Fruit fly (Drosophila melanogaster) whole organism, prepupa: ENCODE measurements around the gene CG13471.

Experiments
- CG32006 ChIP-seq: fragments of 200-800 bp; sonication (Bioruptor generic); optimal IDR thresholded peaks from 3 replicates; lab custom pipeline; 2017; ENCODE audit warnings: missing biosample characterization, mild to moderate bottlenecking, missing genetic modification characterization
- CG34406 ChIP-seq: fragments of 200-800 bp; sonication (Bioruptor generic); optimal IDR thresholded peaks from 3 replicates; lab custom pipeline; 2016; ENCODE audit warnings: missing biosample characterization, missing genetic modification characterization
- CG8119 ChIP-seq: fragments of 200-800 bp; sonication (Bioruptor generic); IDR thresholded peaks from 3 replicates; pipeline ENCODE4 v1.3.6; 2022; ENCODE audit warnings: missing biosample characterization, missing genetic modification characterization
- CG8319 ChIP-seq: fragments of 200-800 bp; sonication (Bioruptor generic); optimal IDR thresholded peaks from 3 replicates; lab custom pipeline; 2016; ENCODE audit warnings: missing biosample characterization, missing genetic modification characterization
- Eip75B ChIP-seq: fragments of 200-800 bp; sonication (Bioruptor generic); optimal IDR thresholded peaks from 3 replicates; lab custom pipeline; 2016; ENCODE audit warnings: missing biosample characterization, missing genetic modification characterization
- Ets96B ChIP-seq: fragments of 200-800 bp; optimal IDR thresholded peaks from 2 replicates; lab custom pipeline; 2019; ENCODE audit warnings: missing biosample characterization, mild to moderate bottlenecking, missing genetic modification characterization, moderate library complexity
- Hr39 ChIP-seq: fragments of 200-800 bp; sonication (Bioruptor generic); optimal IDR thresholded peaks from 2 replicates; lab custom pipeline; 2016; ENCODE audit warnings: missing biosample characterization, missing genetic modification characterization
- Sox14 ChIP-seq: fragments of 200-800 bp; sonication (Bioruptor generic); optimal IDR thresholded peaks from 3 replicates; lab custom pipeline; 2016; ENCODE audit warnings: missing biosample characterization, missing genetic modification characterization
- dsx ChIP-seq: fragments of 200-800 bp; optimal IDR thresholded peaks from 3 replicates; lab custom pipeline; 2019; ENCODE audit warnings: missing biosample characterization, mild to moderate bottlenecking, missing genetic modification characterization, moderate library complexity; ENCODE audit not compliant: poor library complexity, severe bottlenecking
- eg ChIP-seq: fragments of 200-800 bp; sonication (Bioruptor generic); IDR thresholded peaks from 3 replicates; pipeline ENCODE4 v1.3.6; 2022; ENCODE audit warnings: missing biosample characterization, missing genetic modification characterization
- ss ChIP-seq, 2 experiments: fragments of 200-800 bp; sonication (Bioruptor generic); optimal IDR thresholded peaks; 2 replicates in 1 of 2; 3 replicates in 1 of 2; lab custom pipeline; 2017 to 2018; ENCODE audit warnings: mild to moderate bottlenecking in 2 of 2, missing biosample characterization in 2 of 2, missing genetic modification characterization in 2 of 2, moderate library complexity in 1 of 2

DNA sequence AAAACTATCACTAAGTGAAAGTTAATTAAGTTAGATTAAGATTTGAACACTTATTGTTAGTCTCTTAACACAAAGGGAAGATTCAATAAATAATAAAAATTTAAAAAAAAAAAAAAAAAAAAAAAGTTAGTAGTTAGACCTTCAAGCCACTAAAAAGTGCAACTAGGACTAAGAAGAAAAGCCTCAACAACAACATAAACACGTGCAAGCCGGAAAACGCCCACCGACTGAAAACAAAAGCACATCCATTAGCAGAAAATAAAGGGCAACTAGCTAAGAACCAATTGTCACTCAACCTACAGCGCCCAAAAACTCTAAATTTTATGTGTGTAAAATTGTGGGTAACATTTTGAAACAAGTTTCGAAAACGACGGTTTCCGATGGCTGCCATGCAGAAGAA lies 4.9 kb downstream of the CG13471 start, which contains the start of gene CG13473:
- no peak for TF ChIP-seq CG34406
- no peak for TF ChIP-seq eg (GFP tag; lab: Robert Waterston, UW)
- TF ChIP-seq CG8319: no peak
- no peak for TF ChIP-seq ss (GFP tag; optimal IDR thresholded peaks at IDR 0.05; lab: Kevin White, UChicago)
- no peak for TF ChIP-seq CG32006
- no peak for TF ChIP-seq dsx (GFP tag; lab: Kevin White, UChicago)
- TF ChIP-seq Hr39 (GFP tag; lab: Kevin White, UChicago): no peak
- no peak for TF ChIP-seq Sox14 (GFP tag; lab: Kevin White, UChicago)
- no peak for TF ChIP-seq Ets96B (tag; lab: Kevin White, UChicago)
- no peak for TF ChIP-seq Eip75B (GFP tag; lab: Kevin White, UChicago)
- no peak for TF ChIP-seq CG8119 (GFP tag; lab: Robert Waterston, UW)
